Worm (Caenorhabditis elegans) whole organism, L3 larva: ENCODE measurements around the gene sru-2.

Experiments
- ZK546.5 ChIP-seq: sonication (generic microtip); optimal IDR thresholded peaks from 2 replicates; lab custom pipeline; 2017; ENCODE audit warnings: missing biosample characterization, missing genetic modification characterization
- ama-1 ChIP-seq: fragments of 150-350 bp; optimal IDR thresholded peaks from 2 replicates; lab custom pipeline; 2018
- ceh-16 ChIP-seq: sonication (generic microtip); optimal IDR thresholded peaks from 2 replicates; lab custom pipeline; 2017; ENCODE audit warnings: missing biosample characterization, missing genetic modification characterization
- ceh-82 ChIP-seq: fragments of 150-350 bp; optimal IDR thresholded peaks from 2 replicates; lab custom pipeline; 2014; ENCODE audit warnings: missing biosample characterization, missing genetic modification characterization
- ceh-9 ChIP-seq: sonication (generic microtip); optimal IDR thresholded peaks from 2 replicates; lab custom pipeline; 2018; ENCODE audit warnings: missing biosample characterization, missing genetic modification characterization
- egl-27 ChIP-seq: sonication (generic microtip); optimal IDR thresholded peaks from 4 replicates; lab custom pipeline; 2017; ENCODE audit warnings: missing biosample characterization, missing genetic modification reagents, missing genetic modification characterization
- elt-1 ChIP-seq: fragments of 150-350 bp; optimal IDR thresholded peaks from 2 replicates; lab custom pipeline; 2014; ENCODE audit warnings: missing biosample characterization, missing genetic modification characterization
- elt-2 ChIP-seq: sonication (generic microtip); optimal IDR thresholded peaks from 2 replicates; lab custom pipeline; 2016; ENCODE audit warnings: missing genetic modification reagents, mild to moderate bottlenecking, missing genetic modification characterization, missing compliant biosample characterization
- elt-3 ChIP-seq, 3 experiments: fragments of 150-350 bp in 1 of 3; sonication (generic microtip) in 2 of 3; optimal IDR thresholded peaks; 2 replicates in 2 of 3; 4 replicates in 1 of 3; lab custom pipeline; 2014 to 2017; ENCODE audit warnings: missing biosample characterization in 3 of 3, missing genetic modification characterization in 3 of 3
- eor-1 ChIP-seq, 2 experiments: fragments of 150-350 bp; optimal IDR thresholded peaks; 2 replicates each; lab custom pipeline; 2014 to 2018; ENCODE audit warnings: missing biosample characterization in 2 of 2, missing genetic modification characterization in 2 of 2
- fkh-2 ChIP-seq: fragments of 150-350 bp; optimal IDR thresholded peaks from 2 replicates; lab custom pipeline; 2014; ENCODE audit warnings: missing biosample characterization, missing genetic modification reagents, missing genetic modification characterization
- fos-1 ChIP-seq: fragments of 150-350 bp; optimal IDR thresholded peaks from 2 replicates; lab custom pipeline; 2014; ENCODE audit warnings: missing biosample characterization, missing genetic modification characterization
- hmg-11 ChIP-seq: sonication (generic microtip); optimal IDR thresholded peaks from 2 replicates; lab custom pipeline; 2016; ENCODE audit warnings: missing genetic modification characterization, missing compliant biosample characterization
- jun-1 ChIP-seq: fragments of 150-350 bp; optimal IDR thresholded peaks from 2 replicates; lab custom pipeline; 2014; ENCODE audit warnings: missing biosample characterization, missing genetic modification reagents, missing genetic modification characterization
- lin-39 ChIP-seq: fragments of 150-350 bp; optimal IDR thresholded peaks from 2 replicates; lab custom pipeline; 2018; ENCODE audit warnings: missing biosample characterization, missing genetic modification reagents, missing genetic modification characterization
- lsy-12 ChIP-seq: sonication (generic microtip); optimal IDR thresholded peaks from 2 replicates; lab custom pipeline; 2016; ENCODE audit warnings: mild to moderate bottlenecking, missing genetic modification characterization, missing compliant biosample characterization
- mdl-1 ChIP-seq: fragments of 150-350 bp; optimal IDR thresholded peaks from 2 replicates; lab custom pipeline; 2014; ENCODE audit warnings: missing biosample characterization, missing genetic modification characterization
- nfya-1 ChIP-seq: sonication (generic microtip); optimal IDR thresholded peaks from 2 replicates; lab custom pipeline; 2017; ENCODE audit warnings: missing genetic modification characterization, mild to moderate bottlenecking, missing compliant biosample characterization, antibody characterized with exemption, moderate library complexity; ENCODE audit not compliant: insufficient read depth
- nhr-11 ChIP-seq: fragments of 150-350 bp; optimal IDR thresholded peaks from 2 replicates; lab custom pipeline; 2014; ENCODE audit warnings: missing biosample characterization, missing genetic modification characterization
- nhr-23 ChIP-seq: fragments of 150-350 bp; optimal IDR thresholded peaks from 2 replicates; lab custom pipeline; 2014; ENCODE audit warnings: missing biosample characterization, missing genetic modification reagents, missing genetic modification characterization
- nhr-25 ChIP-seq: sonication (generic microtip); optimal IDR thresholded peaks from 2 replicates; lab custom pipeline; 2017; ENCODE audit warnings: missing biosample characterization, missing genetic modification characterization
- nhr-28 ChIP-seq: fragments of 150-350 bp; optimal IDR thresholded peaks from 2 replicates; lab custom pipeline; 2014; ENCODE audit warnings: missing biosample characterization, missing genetic modification characterization
- nhr-43 ChIP-seq: sonication (generic microtip); optimal IDR thresholded peaks from 2 replicates; lab custom pipeline; 2016; ENCODE audit warnings: mild to moderate bottlenecking, missing genetic modification characterization, missing compliant biosample characterization; ENCODE audit not compliant: poor library complexity, severe bottlenecking
- nhr-67 ChIP-seq: fragments of 150-350 bp; optimal IDR thresholded peaks from 2 replicates; lab custom pipeline; 2014; ENCODE audit warnings: missing biosample characterization, missing genetic modification characterization
- nhr-76 ChIP-seq: fragments of 150-350 bp; sonication (generic microtip); optimal IDR thresholded peaks from 5 replicates; lab custom pipeline; 2014; ENCODE audit warnings: missing biosample characterization, missing genetic modification characterization
- nhr-77 ChIP-seq: fragments of 150-350 bp; optimal IDR thresholded peaks from 2 replicates; lab custom pipeline; 2014; ENCODE audit warnings: missing biosample characterization, missing genetic modification characterization
- pha-4 ChIP-seq: fragments of 150-350 bp; optimal IDR thresholded peaks from 2 replicates; lab custom pipeline; 2014; ENCODE audit warnings: missing biosample characterization, missing genetic modification reagents, missing genetic modification characterization
- skn-1 ChIP-seq: fragments of 150-350 bp; optimal IDR thresholded peaks from 2 replicates; lab custom pipeline; 2014; ENCODE audit warnings: missing biosample characterization, missing genetic modification characterization
- snpc-4 ChIP-seq: fragments of 150-350 bp; optimal IDR thresholded peaks from 2 replicates; lab custom pipeline; 2014; ENCODE audit warnings: missing biosample characterization, missing genetic modification characterization
- tbx-2 ChIP-seq: sonication (generic microtip); optimal IDR thresholded peaks from 2 replicates; lab custom pipeline; 2016; ENCODE audit warnings: mild to moderate bottlenecking, missing genetic modification characterization, missing compliant biosample characterization
- unc-62 ChIP-seq: fragments of 150-350 bp; sonication (generic microtip); optimal IDR thresholded peaks from 4 replicates; lab custom pipeline; 2014; ENCODE audit warnings: missing biosample characterization, missing genetic modification reagents, missing genetic modification characterization
- zag-1 ChIP-seq: fragments of 150-350 bp; optimal IDR thresholded peaks from 2 replicates; lab custom pipeline; 2014; ENCODE audit warnings: missing biosample characterization, missing genetic modification characterization
- ztf-11 ChIP-seq: fragments of 150-350 bp; optimal IDR thresholded peaks from 2 replicates; lab custom pipeline; 2014; ENCODE audit warnings: missing biosample characterization, missing genetic modification characterization
- ztf-4 ChIP-seq: fragments of 150-350 bp; optimal IDR thresholded peaks from 2 replicates; lab custom pipeline; 2014; ENCODE audit warnings: missing biosample characterization, missing genetic modification characterization

sru-2 gene

DNA sequence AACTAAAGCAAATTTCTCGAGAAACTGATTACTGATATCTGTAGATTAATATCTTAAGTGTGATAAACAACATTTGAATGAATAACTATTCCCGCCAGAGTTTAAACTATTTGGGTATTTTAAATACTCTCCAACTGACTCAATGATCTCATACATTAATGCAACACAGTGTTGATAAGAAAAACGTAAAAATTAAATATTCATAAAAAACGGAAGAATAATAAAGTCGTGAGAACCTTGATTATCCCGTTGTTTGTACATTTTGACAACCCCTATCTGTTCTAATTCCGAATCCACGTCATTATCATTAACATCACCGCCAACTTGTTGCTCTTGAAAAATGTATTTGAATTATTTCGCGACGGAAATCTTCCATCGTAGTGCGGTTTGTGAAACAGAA is 43.6 kb downstream of the sru-2 start, which contains the start of gene elo-7:
TSS of gene elo-7 (plus strand) at position 301 of the 400 bp plus-strand sequence.
- no peak for TF ChIP-seq nfya-1
- TF ChIP-seq mdl-1 (tag; lab: Kevin White, UChicago), result no peak
- TF ChIP-seq nhr-67 (tag; lab: Kevin White, UChicago), result no peak
- TF ChIP-seq nhr-11 (tag; lab: Kevin White, UChicago), result no peak
- no peak for TF ChIP-seq lsy-12 (tag; lab: Kevin White, UChicago)
- TF ChIP-seq skn-1 (tag; lab: Kevin White, UChicago), result no peak
- TF ChIP-seq ceh-16 (tag; lab: Kevin White, UChicago), result no peak
- TF ChIP-seq ZK546.5 (tag; lab: Kevin White, UChicago), result no peak
- no peak for TF ChIP-seq unc-62 (GFP tag; lab: Kevin White, UChicago)
- no peak for TF ChIP-seq elt-3 (tag; optimal IDR thresholded peaks at IDR 0.05; lab: Kevin White, UChicago)
- no peak for TF ChIP-seq hmg-11 (tag; lab: Kevin White, UChicago)
- no peak for TF ChIP-seq ceh-82 (tag; lab: Kevin White, UChicago)
- TF ChIP-seq elt-1, result no peak
- TF ChIP-seq, all 47 proteins: peak for 0

DNA sequence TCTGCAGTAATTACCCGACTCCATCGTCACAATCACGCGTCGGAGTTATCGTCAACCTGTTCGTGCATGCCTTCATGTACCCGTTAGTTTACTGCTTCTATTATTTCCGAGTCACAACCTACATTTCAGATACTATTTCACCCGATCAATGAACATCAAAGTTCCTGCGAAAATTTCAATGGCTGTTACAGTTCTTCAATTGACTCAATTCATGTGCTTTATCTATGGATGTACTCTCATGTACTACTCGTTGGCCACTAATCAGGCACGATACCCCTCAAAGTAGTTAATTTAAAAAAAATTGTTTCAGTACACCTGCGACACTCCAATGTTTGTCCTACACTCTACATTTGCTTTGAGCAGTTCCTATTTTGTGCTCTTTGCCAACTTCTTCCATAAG is 44.7 kb downstream of the sru-2 start:
- TF ChIP-seq jun-1 (tag; lab: Kevin White, UChicago), result no peak
- no peak for TF ChIP-seq nhr-11 (tag; lab: Kevin White, UChicago)
- no peak for TF ChIP-seq skn-1 (tag; lab: Kevin White, UChicago)
- peak; percentile 8 for TF ChIP-seq nhr-23
- peak; percentile 7 for TF ChIP-seq nhr-43
- TF ChIP-seq ama-1 (lab: Kevin White, UChicago), result peak; percentile 45
- TF ChIP-seq ztf-11 (tag; lab: Kevin White, UChicago), result no peak
- TF ChIP-seq nhr-25 (tag; lab: Kevin White, UChicago), result peak; percentile 39
- TF ChIP-seq tbx-2 (tag; lab: Kevin White, UChicago), result no peak
- no peak for TF ChIP-seq mdl-1 (tag; lab: Kevin White, UChicago)
- TF ChIP-seq ceh-9, result no peak
- no peak for TF ChIP-seq lin-39 (tag; lab: Kevin White, UChicago)
- peak; percentile 44 for TF ChIP-seq lsy-12 (tag; lab: Kevin White, UChicago)

DNA sequence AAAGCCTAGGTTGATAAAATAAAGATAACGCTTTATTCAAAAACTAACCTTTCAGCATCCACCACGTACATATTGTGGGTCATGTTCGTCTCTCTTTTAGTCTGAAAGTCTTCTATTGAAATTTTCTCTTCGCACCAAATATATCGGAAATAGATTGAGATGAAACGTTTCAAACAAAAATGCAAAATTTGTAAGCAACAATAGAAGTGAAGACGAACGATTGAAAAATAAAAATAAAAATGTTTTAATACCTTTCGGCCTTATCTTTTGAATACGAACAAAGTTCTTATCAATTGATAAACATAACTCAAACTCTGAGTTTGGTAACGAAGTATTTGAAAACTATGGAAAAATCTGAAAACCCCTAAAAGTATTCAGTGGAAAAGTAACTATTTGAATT is 47.0 kb downstream of the sru-2 start, which contains the start of gene F56H11.2:
TSS of gene F56H11.2 (minus strand) at position 101 of the 400 bp plus-strand sequence.
- TF ChIP-seq ZK546.5 (tag; lab: Kevin White, UChicago), result no peak
- no peak for TF ChIP-seq fos-1 (tag; lab: Kevin White, UChicago)
- TF ChIP-seq ztf-4 (tag; lab: Kevin White, UChicago), result no peak
- TF ChIP-seq elt-1, result no peak
- TF ChIP-seq eor-1 (tag; optimal IDR thresholded peaks at IDR 0.05; lab: Kevin White, UChicago), result no peak
- peak; percentile 14 for TF ChIP-seq elt-2 (tag; lab: Kevin White, UChicago)

DNA sequence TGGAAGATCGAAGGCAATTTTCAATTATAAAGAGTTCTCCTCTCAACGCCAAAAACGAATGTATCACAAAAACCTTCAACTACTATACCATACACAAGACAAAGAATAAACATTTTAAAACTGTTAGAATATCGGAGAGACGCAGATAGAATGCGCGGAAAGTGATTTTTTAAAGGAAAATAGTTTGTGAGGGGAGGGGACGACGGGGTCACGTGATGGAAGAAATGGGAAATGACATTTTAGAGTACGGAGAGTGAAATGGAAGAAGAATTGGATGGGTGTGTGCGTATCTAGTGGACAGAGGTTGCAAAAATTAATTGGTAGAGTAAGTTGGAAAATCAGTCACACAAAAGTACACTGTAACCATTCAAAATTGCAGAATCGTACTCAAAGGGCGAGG is 48.3 kb downstream of the sru-2 start:
- peak; percentile 6 for TF ChIP-seq snpc-4 (tag; lab: Kevin White, UChicago)
- no peak for TF ChIP-seq jun-1 (tag; lab: Kevin White, UChicago)
- peak; percentile 85 for TF ChIP-seq nhr-25 (tag; lab: Kevin White, UChicago)
- peak; percentile 46 for TF ChIP-seq nhr-23
- TF ChIP-seq pha-4 (tag; lab: Kevin White, UChicago), result peak; percentile 48
- TF ChIP-seq nhr-28 (tag; lab: Kevin White, UChicago), result no peak

DNA sequence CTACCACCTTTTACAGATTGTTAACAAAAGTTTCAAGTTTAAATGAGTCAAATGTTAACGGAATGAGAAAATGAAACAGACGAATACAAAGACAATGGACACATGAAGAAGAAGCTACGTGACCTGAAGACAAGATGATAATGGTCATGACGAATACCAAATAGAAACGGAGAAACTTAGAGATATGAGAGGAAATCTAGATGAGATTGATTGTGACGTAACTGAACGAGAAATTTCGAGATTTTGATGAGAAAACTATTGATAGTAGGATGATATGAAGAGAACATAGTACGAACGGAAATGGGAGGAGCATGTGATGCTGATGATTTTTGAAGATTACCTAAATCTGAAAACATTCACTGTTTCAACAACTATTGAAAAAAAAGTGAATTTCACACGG is 49.0 kb downstream of the sru-2 start:
- TF ChIP-seq nfya-1, result peak; percentile 9
- TF ChIP-seq unc-62 (GFP tag; lab: Kevin White, UChicago), result no peak
- no peak for TF ChIP-seq ztf-11 (tag; lab: Kevin White, UChicago)
- TF ChIP-seq elt-3 (tag; optimal IDR thresholded peaks at IDR 0.05; lab: Kevin White, UChicago), result peak in 1 of 3 experiments; percentile 81
- TF ChIP-seq pha-4 (tag; lab: Kevin White, UChicago), result no peak
- no peak for TF ChIP-seq skn-1 (tag; lab: Kevin White, UChicago)
- TF ChIP-seq ceh-9, result no peak
- no peak for TF ChIP-seq elt-2 (tag; lab: Kevin White, UChicago)
- TF ChIP-seq zag-1 (tag; lab: Kevin White, UChicago), result no peak
- TF ChIP-seq jun-1 (tag; lab: Kevin White, UChicago), result no peak
- no peak for TF ChIP-seq nhr-77 (tag; lab: Kevin White, UChicago)
- no peak for TF ChIP-seq nhr-28 (tag; lab: Kevin White, UChicago)
- no peak for TF ChIP-seq fos-1 (tag; lab: Kevin White, UChicago)
- TF ChIP-seq elt-1, result no peak
- TF ChIP-seq fkh-2 (tag; lab: Kevin White, UChicago), result no peak
- no peak for TF ChIP-seq nhr-76 (tag; lab: Kevin White, UChicago)
- no peak for TF ChIP-seq ceh-16 (tag; lab: Kevin White, UChicago)
- TF ChIP-seq nhr-25 (tag; lab: Kevin White, UChicago), result peak; percentile 66
- peak; percentile 85 for TF ChIP-seq nhr-23
- no peak for TF ChIP-seq egl-27 (tag; lab: Kevin White, UChicago)
- TF ChIP-seq nhr-43, result peak; percentile 62
- TF ChIP-seq, all 47 proteins: peak for 5
